Worm (Caenorhabditis elegans): Measurements from ENCODE around the gene nas-39.

Gene nas-39

ce11 chrX:16466157-16466556 lies 9.4 kb downstream of the nas-39 start (continued):
- TF ChIP-seq nhr-90 (tag; optimal IDR thresholded peaks at IDR 0.05; ENCODE audit: poor library complexity): no peak

ce11 chrX:16468845-16469244 lies 12.1 kb downstream of the nas-39 start:
- no peak for TF ChIP-seq nhr-71 (tag; optimal IDR thresholded peaks at IDR 0.05)
- no peak for TF ChIP-seq ceh-63 (GFP tag; optimal IDR thresholded peaks at IDR 0.05)
- TF ChIP-seq unc-62 (GFP tag; optimal IDR thresholded peaks at IDR 0.05): no peak
- no peak for TF ChIP-seq F16B12.6 (tag; optimal IDR thresholded peaks at IDR 0.05)
- no peak for TF ChIP-seq nhr-19 (GFP tag; conservative IDR thresholded peaks at IDR 0.05)
- no peak for TF ChIP-seq fkh-4 (tag; optimal IDR thresholded peaks at IDR 0.05; ENCODE audit: borderline replicate concordance)
- no peak for TF ChIP-seq jun-1 (tag; optimal IDR thresholded peaks at IDR 0.05)
- no peak for TF ChIP-seq dsc-1 (tag; optimal IDR thresholded peaks at IDR 0.05)

ce11 chrX:16470758-16471157 lies 14.0 kb downstream of the nas-39 start, which contains the start of gene F38E9.1:
F38E9.1 (plus strand) TSS chrX:16471058.
- TF ChIP-seq ceh-82 (tag; optimal IDR thresholded peaks at IDR 0.05) (no peak), alr-1 (tag; optimal IDR thresholded peaks at IDR 0.05; ENCODE audit: borderline replicate concordance) (no peak), pag-3 (tag; optimal IDR thresholded peaks at IDR 0.05; ENCODE audit: borderline replicate concordance, insufficient read depth) (no peak), lin-15B (tag; optimal IDR thresholded peaks at IDR 0.05) (no peak), F16B12.6 (tag; optimal IDR thresholded peaks at IDR 0.05) (no peak), nhr-237 (tag; optimal IDR thresholded peaks at IDR 0.05) (no peak), elt-3 (tag; optimal IDR thresholded peaks at IDR 0.05) (no peak), ceh-8 (GFP tag; optimal IDR thresholded peaks at IDR 0.05) (no peak)

DNA sequence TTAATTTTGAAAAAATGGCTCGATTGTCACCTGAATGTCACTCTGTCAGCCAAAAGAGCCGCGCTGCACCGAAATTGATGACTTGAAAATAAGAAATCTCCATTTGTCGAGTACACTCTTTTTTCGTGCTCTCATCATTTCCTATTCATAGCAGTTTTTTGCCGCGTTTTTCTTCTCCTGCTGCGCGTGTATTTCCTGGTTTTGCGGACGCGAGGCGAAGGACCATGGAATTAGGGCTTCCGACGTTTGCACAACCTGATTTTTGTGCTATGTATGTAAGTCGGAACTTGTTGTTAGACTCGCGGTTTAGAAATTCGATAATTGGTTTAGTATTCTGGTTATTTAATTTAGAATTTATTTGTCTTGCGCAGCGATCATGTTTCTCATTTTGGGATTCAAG lies 23.5 kb downstream of the nas-39 start:
- no peak for TF ChIP-seq Y116A8C.19 (tag; optimal IDR thresholded peaks at IDR 0.05; ENCODE audit: borderline replicate concordance)
- TF ChIP-seq mdl-1 (tag; optimal IDR thresholded peaks at IDR 0.05): no peak
- TF ChIP-seq fkh-10 (GFP tag; optimal IDR thresholded peaks at IDR 0.05): peak; percentile 51
- no peak for TF ChIP-seq grh-1 (GFP tag; IDR thresholded peaks at IDR 0.05)
- TF ChIP-seq lir-3 (tag; optimal IDR thresholded peaks at IDR 0.05; ENCODE audit: poor library complexity): no peak
- no peak for TF ChIP-seq nhr-28 (tag; optimal IDR thresholded peaks at IDR 0.05)
- TF ChIP-seq lin-14 (GFP tag; optimal IDR thresholded peaks at IDR 0.05): peak; percentile 55
- no peak for TF ChIP-seq unc-130 (tag; optimal IDR thresholded peaks at IDR 0.05)
- TF ChIP-seq vab-15 (tag; optimal IDR thresholded peaks at IDR 0.05): no peak
- TF ChIP-seq C04F5.9 (tag; optimal IDR thresholded peaks at IDR 0.05): no peak

- peak; percentile 55 for TF ChIP-seq tbx-2 (tag; optimal IDR thresholded peaks at IDR 0.05)
- peak; percentile 48 for TF ChIP-seq dsc-1 (tag; optimal IDR thresholded peaks at IDR 0.05)
- no peak for TF ChIP-seq skn-1 (tag; optimal IDR thresholded peaks at IDR 0.05)
- peak; percentile 74 for TF ChIP-seq lin-14 (GFP tag; optimal IDR thresholded peaks at IDR 0.05)
- peak; percentile 16 to 64 for TF ChIP-seq lsy-2 (tag; optimal IDR thresholded peaks at IDR 0.05)
- peak; percentile 69 for TF ChIP-seq ceh-8 (GFP tag; optimal IDR thresholded peaks at IDR 0.05)
These were observed 24.3 kb downstream of the nas-39 start for ce11 chrX:16481026-16481425.

ce11 chrX:16482944-16483343 lies 26.2 kb downstream of the nas-39 start:
- TF ChIP-seq nhr-11 (tag; optimal IDR thresholded peaks at IDR 0.05) (no peak), zip-4 (GFP tag; optimal IDR thresholded peaks at IDR 0.05) (no peak), unc-30 (tag; optimal IDR thresholded peaks at IDR 0.05) (no peak), nhr-19 (GFP tag; conservative IDR thresholded peaks at IDR 0.05) (no peak), efl-1 (optimal IDR thresholded peaks at IDR 0.05) (no peak), efl-1 (GFP tag; optimal IDR thresholded peaks at IDR 0.05 in 1 of 2) (no peak), sptf-1 (tag; optimal IDR thresholded peaks at IDR 0.05) (no peak), sox-4 (tag; optimal IDR thresholded peaks at IDR 0.05) (no peak), nhr-20 (tag; optimal IDR thresholded peaks at IDR 0.05) (no peak)
